Fruit fly (Drosophila melanogaster): ENCODE results near the gene CG3168.
A peak's percentile ranks its signal among the peaks of the same experiment; 100 is the strongest.

DNA sequence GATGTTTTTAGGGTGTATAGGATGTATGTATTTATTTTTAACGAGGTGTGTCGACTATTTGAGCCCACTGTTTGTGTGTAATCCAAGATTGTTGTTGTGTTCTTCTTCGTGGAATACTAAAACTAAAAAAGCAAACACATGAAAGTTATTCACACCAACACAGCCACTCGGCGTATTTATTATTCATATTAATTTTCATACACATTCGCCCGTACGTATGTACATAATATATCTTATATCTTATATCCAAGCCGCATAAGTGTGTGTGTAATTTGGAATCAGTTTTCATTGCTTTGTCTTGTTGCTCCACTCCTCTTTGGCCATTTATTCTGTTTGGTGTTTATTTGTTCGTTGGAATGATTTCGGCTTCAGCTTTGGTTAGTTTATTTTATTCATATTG lies 29.1 kb downstream of the CG3168 start:
- TF ChIP-seq CG3838 (GFP tag; optimal IDR thresholded peaks at IDR 0.05) (no peak), CG9876 (GFP tag; optimal IDR thresholded peaks at IDR 0.05) (no peak), CG12769 (tag; optimal IDR thresholded peaks at IDR 0.05) (peak; percentile 25), CG9932 (GFP tag; IDR thresholded peaks at IDR 0.05) (no peak), CG18011 (GFP tag; optimal IDR thresholded peaks at IDR 0.05) (no peak)

Data from whole organism, embryonic.